Fruit fly (Drosophila melanogaster) whole organism, embryonic: ENCODE measurements around the gene CG12299.

Source experiments
- Adf1 ChIP-seq: fragments of 200-800 bp; sonication (Bioruptor generic); IDR thresholded peaks from 2 replicates; pipeline ENCODE4 v1.3.6; 2022; ENCODE audit warnings: missing biosample characterization, missing genetic modification characterization
- Atf6 ChIP-seq: fragments of 200-800 bp; sonication (Bioruptor generic); IDR thresholded peaks from 2 replicates; pipeline ENCODE4 v1.3.6; 2022; ENCODE audit warnings: missing biosample characterization, missing genetic modification characterization
- B-H1 ChIP-seq: fragments of 200-800 bp; sonication (Bioruptor generic); IDR thresholded peaks from 3 replicates; pipeline ENCODE4 v1.3.6; 2022; ENCODE audit warnings: missing biosample characterization, missing genetic modification characterization
- Blimp-1 ChIP-seq: fragments of 200-800 bp; sonication (Bioruptor generic); optimal IDR thresholded peaks from 3 replicates; lab custom pipeline; 2018; ENCODE audit warnings: missing biosample characterization, missing genetic modification characterization, mild to moderate bottlenecking, moderate library complexity, missing genetic modification reagents
- CG10654 ChIP-seq: fragments of 200-800 bp; sonication (Bioruptor generic); optimal IDR thresholded peaks from 2 replicates; lab custom pipeline; 2016; ENCODE audit warnings: missing biosample characterization, missing genetic modification characterization
- CG10959 ChIP-seq: fragments of 200-800 bp; sonication (Bioruptor generic); IDR thresholded peaks from 2 replicates; pipeline ENCODE4 v1.3.6; 2022; ENCODE audit warnings: missing biosample characterization, missing genetic modification characterization
- CG11398 ChIP-seq: fragments of 200-800 bp; sonication (Bioruptor generic); optimal IDR thresholded peaks from 2 replicates; lab custom pipeline; 2016; ENCODE audit warnings: missing biosample characterization, missing genetic modification characterization
- CG11456 ChIP-seq: fragments of 200-800 bp; sonication (Bioruptor generic); IDR thresholded peaks from 3 replicates; pipeline ENCODE4 v1.3.6; 2022; ENCODE audit warnings: missing biosample characterization, missing genetic modification characterization
- CG12219 ChIP-seq: fragments of 200-800 bp; sonication (Bioruptor generic); optimal IDR thresholded peaks from 3 replicates; lab custom pipeline; 2018; ENCODE audit warnings: missing biosample characterization, mild to moderate bottlenecking, missing genetic modification characterization
- CG14014 ChIP-seq: fragments of 200-800 bp; sonication (Bioruptor generic); IDR thresholded peaks from 2 replicates; pipeline ENCODE4 v1.3.6; 2022; ENCODE audit warnings: missing biosample characterization, missing genetic modification characterization
- CG15073 ChIP-seq: fragments of 200-800 bp; sonication (Bioruptor generic); optimal IDR thresholded peaks from 2 replicates; lab custom pipeline; 2016; ENCODE audit warnings: missing biosample characterization, missing genetic modification characterization
- CG16863 ChIP-seq: fragments of 200-800 bp; sonication (Bioruptor generic); optimal IDR thresholded peaks from 3 replicates; lab custom pipeline; 2016; ENCODE audit warnings: missing biosample characterization, missing genetic modification characterization
- CG17612 ChIP-seq: fragments of 200-800 bp; sonication (Bioruptor generic); IDR thresholded peaks from 2 replicates; pipeline ENCODE4 v1.3.6; 2022; ENCODE audit warnings: missing biosample characterization, missing genetic modification characterization
- CG17829 ChIP-seq: fragments of 200-800 bp; optimal IDR thresholded peaks from 2 replicates; lab custom pipeline; 2019; ENCODE audit warnings: missing biosample characterization, mild to moderate bottlenecking, missing genetic modification characterization, moderate library complexity
- CG18011 ChIP-seq: fragments of 200-800 bp; sonication (Bioruptor generic); optimal IDR thresholded peaks from 2 replicates; lab custom pipeline; 2017; ENCODE audit warnings: missing biosample characterization, missing genetic modification characterization, mild to moderate bottlenecking, moderate library complexity, missing genotype
- CG18764 ChIP-seq: fragments of 200-800 bp; sonication (Bioruptor generic); optimal IDR thresholded peaks from 3 replicates; lab custom pipeline; 2016; ENCODE audit warnings: missing biosample characterization, missing genetic modification characterization
- CG2202 ChIP-seq: fragments of 200-800 bp; sonication (Bioruptor generic); optimal IDR thresholded peaks from 2 replicates; lab custom pipeline; 2018; ENCODE audit warnings: missing biosample characterization, mild to moderate bottlenecking, missing genetic modification characterization
- CG31388 ChIP-seq: fragments of 200-800 bp; sonication (Bioruptor generic); optimal IDR thresholded peaks from 2 replicates; lab custom pipeline; 2016; ENCODE audit warnings: missing biosample characterization, missing genetic modification characterization
- CG3407 ChIP-seq: fragments of 200-800 bp; sonication (Bioruptor generic); optimal IDR thresholded peaks from 2 replicates; lab custom pipeline; 2018; ENCODE audit warnings: missing biosample characterization, mild to moderate bottlenecking, missing genetic modification characterization
- CG34224 ChIP-seq: fragments of 200-800 bp; sonication (Bioruptor generic); IDR thresholded peaks from 3 replicates; pipeline ENCODE4 v1.3.6; 2022; ENCODE audit warnings: missing biosample characterization, missing genetic modification characterization; ENCODE audit not compliant: partially characterized antibody
- CG4328 ChIP-seq: fragments of 200-800 bp; sonication (Bioruptor generic); optimal IDR thresholded peaks from 3 replicates; lab custom pipeline; 2017; ENCODE audit warnings: missing biosample characterization, missing genetic modification reagents, missing genetic modification characterization
- CG4730 ChIP-seq: fragments of 200-800 bp; sonication (Bioruptor generic); IDR thresholded peaks from 2 replicates; pipeline ENCODE4 v1.3.6; 2022; ENCODE audit warnings: missing biosample characterization, missing genetic modification characterization
- CG6765 ChIP-seq: fragments of 200-800 bp; sonication (Bioruptor generic); optimal IDR thresholded peaks from 3 replicates; lab custom pipeline; 2017; ENCODE audit warnings: missing biosample characterization, mild to moderate bottlenecking, missing genetic modification characterization
- CG8388 ChIP-seq: fragments of 200-800 bp; sonication (Bioruptor generic); optimal IDR thresholded peaks from 2 replicates; lab custom pipeline; 2019; ENCODE audit warnings: missing biosample characterization, mild to moderate bottlenecking, missing genetic modification characterization, moderate library complexity
- CG9797 ChIP-seq: fragments of 200-800 bp; sonication (Bioruptor generic); optimal IDR thresholded peaks from 3 replicates; lab custom pipeline; 2018; ENCODE audit warnings: missing biosample characterization, mild to moderate bottlenecking, missing genetic modification characterization
- Dbx ChIP-seq: fragments of 200-800 bp; sonication (Bioruptor generic); IDR thresholded peaks from 3 replicates; pipeline ENCODE4 v1.3.6; 2022; ENCODE audit warnings: missing biosample characterization, missing genetic modification characterization
- HLH54F ChIP-seq: fragments of 200-800 bp; sonication (Bioruptor generic); optimal IDR thresholded peaks from 3 replicates; lab custom pipeline; 2016; ENCODE audit warnings: missing biosample characterization, missing genetic modification characterization
- Mad ChIP-seq: fragments of 200-800 bp; sonication (Bioruptor generic); optimal IDR thresholded peaks from 2 replicates; lab custom pipeline; 2016; ENCODE audit warnings: missing biosample characterization, missing genetic modification characterization
- Side ChIP-seq: fragments of 200-800 bp; sonication (Bioruptor generic); optimal IDR thresholded peaks from 2 replicates; lab custom pipeline; 2016; ENCODE audit warnings: missing biosample characterization, missing genetic modification characterization
- Xrp1 ChIP-seq: fragments of 200-800 bp; sonication (Bioruptor generic); IDR thresholded peaks from 2 replicates; pipeline ENCODE4 v1.3.6; 2022; ENCODE audit warnings: missing biosample characterization, missing genetic modification characterization
- br ChIP-seq: fragments of >200 bp; optimal IDR thresholded peaks from 2 replicates; lab custom pipeline; 2017
- croc ChIP-seq: fragments of 200-800 bp; sonication (Bioruptor generic); conservative IDR thresholded peaks from 3 replicates; pipeline ENCODE4 v1.3.6; 2022; ENCODE audit warnings: missing biosample characterization, missing genetic modification characterization
- disco-r ChIP-seq: fragments of 200-800 bp; sonication (Bioruptor generic); optimal IDR thresholded peaks from 2 replicates; lab custom pipeline; 2016; ENCODE audit warnings: missing biosample characterization, missing genetic modification characterization
- dmrt11E ChIP-seq: fragments of 200-800 bp; sonication (Bioruptor generic); optimal IDR thresholded peaks from 3 replicates; lab custom pipeline; 2018; ENCODE audit warnings: missing biosample characterization, mild to moderate bottlenecking, missing genetic modification characterization, moderate library complexity
- en ChIP-seq: fragments of 200-800 bp; sonication (Bioruptor generic); optimal IDR thresholded peaks from 2 replicates; lab custom pipeline; 2016; ENCODE audit warnings: missing biosample characterization, missing genetic modification characterization
- fu2 ChIP-seq: fragments of 200-800 bp; sonication (Bioruptor generic); optimal IDR thresholded peaks from 2 replicates; lab custom pipeline; 2016; ENCODE audit warnings: missing biosample characterization, missing genetic modification characterization
- gfzf ChIP-seq: fragments of 200-800 bp; sonication (Bioruptor generic); optimal IDR thresholded peaks from 2 replicates; lab custom pipeline; 2016; ENCODE audit warnings: missing biosample characterization, mild to moderate bottlenecking, missing genetic modification characterization, moderate library complexity
- grn ChIP-seq: fragments of 200-800 bp; sonication (Bioruptor generic); optimal IDR thresholded peaks from 3 replicates; lab custom pipeline; 2017; ENCODE audit warnings: missing biosample characterization, missing genetic modification characterization
- hb ChIP-seq: fragments of 200-800 bp; sonication (Bioruptor generic); IDR thresholded peaks from 3 replicates; pipeline ENCODE4 v1.3.6; 2022; ENCODE audit warnings: missing biosample characterization, missing genetic modification characterization; ENCODE audit not compliant: partially characterized antibody
- insv ChIP-seq, 2 experiments: fragments of 200-800 bp; sonication (Bioruptor generic); optimal IDR thresholded peaks; 3 replicates each; lab custom pipeline; 2016 to 2018; ENCODE audit warnings: missing biosample characterization in 2 of 2, missing genetic modification characterization in 2 of 2
- jigr1 ChIP-seq: fragments of 200-800 bp; sonication (Bioruptor generic); IDR thresholded peaks from 3 replicates; pipeline ENCODE4 v1.3.6; 2022; ENCODE audit warnings: missing biosample characterization, missing genetic modification characterization
- nerfin-2 ChIP-seq: fragments of 200-800 bp; sonication (Bioruptor generic); IDR thresholded peaks from 2 replicates; pipeline ENCODE4 v1.3.6; 2022; ENCODE audit warnings: missing biosample characterization, missing genetic modification characterization; ENCODE audit not compliant: partially characterized antibody
- nmo ChIP-seq: fragments of 200-800 bp; sonication (Bioruptor generic); optimal IDR thresholded peaks from 2 replicates; lab custom pipeline; 2018; ENCODE audit warnings: missing biosample characterization, mild to moderate bottlenecking, missing genetic modification characterization, moderate library complexity
- onecut ChIP-seq: fragments of 200-800 bp; sonication (Bioruptor generic); IDR thresholded peaks from 2 replicates; pipeline ENCODE4 v1.3.6; 2022; ENCODE audit warnings: missing biosample characterization, missing genetic modification characterization
- repo ChIP-seq: fragments of 200-800 bp; sonication (Bioruptor generic); optimal IDR thresholded peaks from 2 replicates; lab custom pipeline; 2016; ENCODE audit warnings: missing biosample characterization, missing genetic modification characterization
- sna ChIP-seq: fragments of 200-800 bp; sonication (Bioruptor generic); IDR thresholded peaks from 2 replicates; pipeline ENCODE4 v1.3.6; 2022; ENCODE audit warnings: missing biosample characterization, missing genetic modification characterization; ENCODE audit not compliant: partially characterized antibody
- so ChIP-seq: fragments of 200-800 bp; sonication (Bioruptor generic); IDR thresholded peaks from 3 replicates; pipeline ENCODE4 v1.3.6; 2022; ENCODE audit warnings: missing biosample characterization, missing genetic modification characterization
- ssp ChIP-seq: fragments of 200-800 bp; sonication (Bioruptor generic); IDR thresholded peaks from 2 replicates; pipeline ENCODE4 v1.3.6; 2022; ENCODE audit warnings: missing biosample characterization, missing genetic modification characterization
- trh ChIP-seq: fragments of 200-800 bp; sonication (Bioruptor generic); optimal IDR thresholded peaks from 2 replicates; lab custom pipeline; 2016; ENCODE audit warnings: missing biosample characterization, missing genetic modification characterization
- twi ChIP-seq: fragments of 200-800 bp; optimal IDR thresholded peaks from 2 replicates; lab custom pipeline; 2019; ENCODE audit warnings: missing biosample characterization, mild to moderate bottlenecking, missing genetic modification characterization, moderate library complexity
- wor ChIP-seq: fragments of 200-800 bp; sonication (Bioruptor generic); IDR thresholded peaks from 2 replicates; pipeline ENCODE4 v1.3.6; 2022; ENCODE audit warnings: missing biosample characterization, missing genetic modification characterization
- zf30C ChIP-seq: fragments of 200-800 bp; sonication (Bioruptor generic); optimal IDR thresholded peaks from 3 replicates; lab custom pipeline; 2018; ENCODE audit warnings: missing biosample characterization, mild to moderate bottlenecking, missing genetic modification characterization
- zfh2 ChIP-seq: fragments of 200-800 bp; sonication (Bioruptor generic); optimal IDR thresholded peaks from 2 replicates; lab custom pipeline; 2016; ENCODE audit warnings: missing biosample characterization, missing genetic modification characterization

Gene CG12299

DNA sequence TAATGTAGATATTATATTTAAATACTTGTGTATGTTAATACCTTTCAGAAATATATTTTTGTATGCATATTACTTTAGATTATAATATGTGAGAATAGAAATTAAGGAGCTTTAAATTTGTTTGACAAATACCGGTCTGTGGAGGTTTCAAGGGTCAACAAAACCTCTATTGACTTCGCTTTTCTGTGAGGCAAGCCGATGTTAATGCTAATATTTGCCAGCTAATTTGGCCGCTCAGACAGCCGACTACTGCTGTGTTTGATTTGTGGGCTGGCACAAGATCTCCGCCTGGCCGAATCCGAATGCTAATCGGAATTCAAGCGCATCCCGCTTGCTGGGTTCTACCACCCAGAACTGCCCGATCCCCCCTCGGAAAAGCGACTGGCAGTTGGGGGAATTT lies 17.5 kb downstream of the CG12299 start (continued):
- TF ChIP-seq wor (GFP tag; lab: Robert Waterston, UW): no peak
- peak; percentile 28 for TF ChIP-seq dmrt11E (tag; lab: Kevin White, UChicago)
- no peak for TF ChIP-seq Mad (GFP tag; lab: Kevin White, UChicago)
- no peak for TF ChIP-seq CG10654 (GFP tag; lab: Kevin White, UChicago)
- TF ChIP-seq CG10959 (GFP tag; lab: Robert Waterston, UW): no peak
- no peak for TF ChIP-seq nerfin-2 (GFP tag; lab: Robert Waterston, UW)
- no peak for TF ChIP-seq Dbx (GFP tag; lab: Robert Waterston, UW)
- no peak for TF ChIP-seq gfzf (GFP tag; lab: Kevin White, UChicago)
- TF ChIP-seq CG3407: peak; percentile 25
- TF ChIP-seq Side (GFP tag; lab: Kevin White, UChicago): no peak
- no peak for TF ChIP-seq hb (GFP tag; lab: Robert Waterston, UW)
- TF ChIP-seq CG16863: no peak
- TF ChIP-seq CG12219 (GFP tag; lab: Kevin White, UChicago): no peak
- no peak for TF ChIP-seq CG17612 (GFP tag; lab: Robert Waterston, UW)
- no peak for TF ChIP-seq Adf1
- no peak for TF ChIP-seq CG31388 (GFP tag; lab: Kevin White, UChicago)
- TF ChIP-seq CG11398: no peak
- TF ChIP-seq trh (GFP tag; lab: Kevin White, UChicago): no peak
- TF ChIP-seq HLH54F (GFP tag; lab: Kevin White, UChicago): no peak
- no peak for TF ChIP-seq CG34224 (GFP tag; lab: Robert Waterston, UW)
- no peak for TF ChIP-seq CG9797
- TF ChIP-seq CG17829 (tag; lab: Kevin White, UChicago): no peak
- TF ChIP-seq sna (GFP tag; lab: Robert Waterston, UW): no peak
- no peak for TF ChIP-seq zfh2 (GFP tag; lab: Kevin White, UChicago)
- TF ChIP-seq fu2 (GFP tag; lab: Kevin White, UChicago): no peak
- no peak for TF ChIP-seq disco-r
- no peak for TF ChIP-seq grn (GFP tag; lab: Kevin White, UChicago)
- no peak for TF ChIP-seq CG18011 (GFP tag; lab: Kevin White, UChicago)
- TF ChIP-seq br: no peak
- no peak for TF ChIP-seq nmo (GFP tag; lab: Kevin White, UChicago)
- TF ChIP-seq zf30C: no peak
- TF ChIP-seq CG6765 (GFP tag; lab: Kevin White, UChicago): no peak
- TF ChIP-seq so: 0 out of 3 replicates have a peak, but pooled peaks have one; percentile 11
- no peak for TF ChIP-seq CG15073 (GFP tag; lab: Kevin White, UChicago)
- no peak for TF ChIP-seq repo
- TF ChIP-seq jigr1: no peak
- TF ChIP-seq Atf6: 0 out of 2 replicates have a peak, but pooled peaks have one; percentile 29
- no peak for TF ChIP-seq onecut (GFP tag; lab: Robert Waterston, UW)
- TF ChIP-seq CG4328: no peak
- TF ChIP-seq CG14014 (GFP tag; lab: Robert Waterston, UW): no peak
- no peak for TF ChIP-seq CG2202 (tag; lab: Kevin White, UChicago)
- TF ChIP-seq Blimp-1: peak; percentile 10
- no peak for TF ChIP-seq CG11456
- TF ChIP-seq Xrp1 (GFP tag; lab: Robert Waterston, UW): 0 out of 2 replicates have a peak, but pooled peaks have one; percentile 18
- no peak for TF ChIP-seq ssp (GFP tag; lab: Robert Waterston, UW)
- TF ChIP-seq croc (GFP tag; lab: Robert Waterston, UW): no peak
- TF ChIP-seq CG18764 (GFP tag; lab: Kevin White, UChicago): no peak
- TF ChIP-seq en (GFP tag; lab: Kevin White, UChicago): no peak
- no peak for TF ChIP-seq insv (GFP tag; optimal IDR thresholded peaks at IDR 0.05; lab: Kevin White, UChicago)
- TF ChIP-seq B-H1 (GFP tag; lab: Robert Waterston, UW): no peak
- TF ChIP-seq CG8388 (GFP tag; lab: Kevin White, UChicago): no peak
- TF ChIP-seq CG4730 (GFP tag; lab: Robert Waterston, UW): no peak
- TF ChIP-seq twi (tag; lab: Kevin White, UChicago): no peak
